Worm (Caenorhabditis elegans) whole organism, L1 larva: ENCODE measurements around the gene frh-1.

Source experiments
- rnt-1 ChIP-seq: sonication (generic microtip); optimal IDR thresholded peaks from 2 replicates; lab custom pipeline; 2016; ENCODE audit warnings: mild to moderate bottlenecking, missing genetic modification characterization, moderate library complexity, missing compliant biosample characterization
- tlp-1 ChIP-seq: fragments of 150-350 bp; optimal IDR thresholded peaks from 2 replicates; lab custom pipeline; 2014; ENCODE audit warnings: missing biosample characterization, missing genetic modification characterization
- ztf-11 ChIP-seq, 2 experiments: sonication (generic microtip); optimal IDR thresholded peaks; 2 replicates each; lab custom pipeline; 2016 to 2017; ENCODE audit warnings: missing genetic modification characterization in 2 of 2, missing biosample characterization in 1 of 2, missing compliant biosample characterization in 1 of 2

DNA sequence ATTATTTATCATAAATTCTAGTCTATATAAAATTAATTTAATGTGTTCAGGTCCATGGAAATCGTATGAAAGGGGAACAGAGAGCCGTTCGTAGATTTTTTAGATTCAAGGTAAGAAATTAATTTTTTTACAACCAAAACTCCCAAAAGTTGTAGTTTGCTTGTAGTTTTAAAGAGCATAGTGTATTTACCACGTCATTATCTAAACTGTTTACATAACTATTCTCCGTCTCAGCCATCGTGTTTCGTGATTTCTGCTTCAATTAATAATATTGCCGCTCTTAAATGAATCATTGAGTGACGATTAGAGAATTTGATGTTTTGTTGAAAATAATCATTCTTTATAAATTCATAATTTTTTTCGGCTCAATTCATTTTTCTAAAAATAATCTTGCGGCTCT, 5.9 kb upstream of the frh-1 start, which contains the start of gene cgt-3:
- no peak for TF ChIP-seq rnt-1 (tag; lab: Kevin White, UChicago)
- no peak for TF ChIP-seq tlp-1 (tag; lab: Kevin White, UChicago)
- no peak for TF ChIP-seq ztf-11 (tag; optimal IDR thresholded peaks at IDR 0.05; lab: Kevin White, UChicago)
